Worm (Caenorhabditis elegans) whole organism, early embryonic: Measurements from ENCODE around the gene ZC404.2.

Experiments used
- aly-1 ChIP-seq: sonication (generic microtip); optimal IDR thresholded peaks from 2 replicates; lab custom pipeline; 2016; ENCODE audit warnings: missing genetic modification characterization, missing compliant biosample characterization
- ama-1 ChIP-seq: fragments of 150-350 bp; optimal IDR thresholded peaks from 2 replicates; lab custom pipeline; 2014
- ceh-13 ChIP-seq: fragments of 200-800 bp; sonication (Bioruptor generic); optimal IDR thresholded peaks from 2 replicates; lab custom pipeline; 2018; ENCODE audit warnings: mild to moderate bottlenecking, missing genetic modification characterization, missing compliant biosample characterization
- ceh-36 ChIP-seq: sonication (generic microtip); optimal IDR thresholded peaks from 2 replicates; lab custom pipeline; 2016; ENCODE audit warnings: missing genetic modification characterization, inconsistent platforms, missing compliant biosample characterization
- ets-7 ChIP-seq: sonication (generic microtip); optimal IDR thresholded peaks from 2 replicates; lab custom pipeline; 2016; ENCODE audit warnings: missing genotype, missing genetic modification characterization, missing compliant biosample characterization
- flt-1 ChIP-seq: fragments of 200-800 bp; sonication (Bioruptor generic); IDR thresholded peaks from 2 replicates; pipeline ENCODE4 v1.3.6; 2022; ENCODE audit warnings: missing genetic modification characterization, missing compliant biosample characterization
- hmbx-1 ChIP-seq: sonication (generic microtip); optimal IDR thresholded peaks from 2 replicates; lab custom pipeline; 2016; ENCODE audit warnings: mild to moderate bottlenecking, missing genetic modification characterization, missing compliant biosample characterization
- hmg-4 ChIP-seq: fragments of 200-800 bp; sonication (Bioruptor generic); optimal IDR thresholded peaks from 2 replicates; lab custom pipeline; 2018; ENCODE audit warnings: mild to moderate bottlenecking, missing genetic modification characterization, missing compliant biosample characterization
- hnd-1 ChIP-seq: sonication (generic microtip); optimal IDR thresholded peaks from 2 replicates; lab custom pipeline; 2016; ENCODE audit warnings: missing genetic modification characterization, missing compliant biosample characterization
- scrt-1 ChIP-seq: fragments of 200-800 bp; sonication (Bioruptor generic); IDR thresholded peaks from 2 replicates; pipeline ENCODE4 v1.3.6; 2022; ENCODE audit warnings: missing genetic modification characterization, missing compliant biosample characterization
- sea-1 ChIP-seq: fragments of 200-800 bp; sonication (Bioruptor generic); conservative IDR thresholded peaks from 2 replicates; pipeline ENCODE4 v1.3.6; 2022; ENCODE audit warnings: missing genetic modification characterization, missing compliant biosample characterization
- tbx-11 ChIP-seq: fragments of 200-800 bp; sonication (Bioruptor generic); IDR thresholded peaks from 2 replicates; pipeline ENCODE4 v1.3.6; 2022; ENCODE audit warnings: missing genetic modification characterization, missing compliant biosample characterization
- tbx-37 ChIP-seq: fragments of 200-800 bp; sonication (Bioruptor generic); conservative IDR thresholded peaks from 2 replicates; pipeline ENCODE4 v1.3.6; 2022; ENCODE audit warnings: missing genetic modification reagents, missing genetic modification characterization, missing compliant biosample characterization
- tra-4 ChIP-seq: sonication (generic microtip); optimal IDR thresholded peaks from 2 replicates; lab custom pipeline; 2017; ENCODE audit warnings: missing genetic modification characterization, missing compliant biosample characterization

DNA sequence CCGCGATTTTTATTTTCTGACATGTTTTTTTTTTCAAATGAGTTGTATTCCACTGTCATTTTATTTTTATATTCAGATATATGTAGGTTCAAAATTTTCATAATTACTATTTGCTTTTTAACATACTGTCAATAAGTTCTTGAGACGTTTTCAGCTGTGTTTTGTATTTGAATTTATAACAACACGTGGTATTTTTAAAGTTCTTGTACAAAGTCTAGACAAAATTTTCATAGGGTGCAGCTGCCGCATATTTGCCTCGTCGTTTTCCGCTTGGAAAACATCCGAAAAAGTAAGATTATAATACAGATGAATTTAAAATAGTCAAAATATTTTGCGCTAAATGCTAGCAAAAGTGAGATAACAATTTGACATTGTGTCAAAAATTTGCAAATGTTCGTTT, 41.0 kb downstream of the ZC404.2 start, which contains the start of gene dmsr-15:
- TF ChIP-seq sea-1 (GFP tag; lab: Robert Waterston, UW) (no peak), ceh-13 (GFP tag; lab: Kevin White, UChicago) (no peak), tbx-37 (GFP tag; lab: Robert Waterston, UW) (no peak), ama-1 (lab: Kevin White, UChicago) (no peak), tra-4 (no peak), flt-1 (no peak), hmg-4 (no peak), aly-1 (no peak), scrt-1 (no peak), tbx-11 (GFP tag; lab: Robert Waterston, UW) (no peak), ets-7 (tag; lab: Kevin White, UChicago) (no peak), hmbx-1 (tag; lab: Kevin White, UChicago) (no peak), hnd-1 (tag; lab: Kevin White, UChicago) (no peak), ceh-36 (tag; lab: Kevin White, UChicago) (no peak)
